Worm (Caenorhabditis elegans): ENCODE results near the gene Y38A10A.2.
"Not testable (repeated sequence)": the region's sequence is repeated elsewhere in the genome, so short reads cannot be mapped to it uniquely, and the experiment has no call there.

Gene Y38A10A.2

DNA sequence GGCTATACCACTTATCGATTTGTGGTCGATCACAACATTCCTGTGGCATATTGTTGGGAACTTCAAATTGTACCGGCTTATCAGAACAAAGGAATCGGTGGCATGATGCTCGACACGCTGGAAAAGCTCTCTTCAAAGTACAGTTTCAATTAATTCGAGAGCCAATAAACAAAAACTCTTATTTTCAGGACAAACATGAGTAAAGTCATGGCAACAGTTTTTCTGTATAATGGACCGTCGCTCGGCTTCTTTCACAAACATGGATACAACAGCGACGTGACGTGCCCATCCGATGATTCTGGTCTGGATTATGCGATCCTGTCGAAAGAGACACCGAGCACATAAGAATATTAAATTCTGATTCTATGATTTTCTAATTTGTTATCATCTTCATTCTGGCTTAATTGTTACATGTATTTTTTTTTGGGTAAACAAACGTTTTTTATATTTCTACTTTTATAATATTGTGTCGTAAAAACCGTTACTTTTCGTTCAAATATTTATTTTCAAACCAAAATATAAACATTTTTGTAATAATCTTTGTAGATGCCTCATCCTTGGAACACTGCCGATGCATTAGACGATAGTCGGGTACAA, 33.4 kb upstream of the Y38A10A.2 start, which contains the start of gene smut-1:
TSS of gene smut-1 (plus strand) at position 547 of the 597 bp plus-strand sequence.
- TF ChIP-seq tbx-7 (tag; optimal IDR thresholded peaks at IDR 0.05) (no peak), pha-2 (tag; optimal IDR thresholded peaks at IDR 0.05) (no peak), ceh-34 (tag; optimal IDR thresholded peaks at IDR 0.05) (no peak), fkh-10 (GFP tag; optimal IDR thresholded peaks at IDR 0.05) (no peak), fkh-6 (tag; optimal IDR thresholded peaks at IDR 0.05) (no peak), ztf-16 (tag; optimal IDR thresholded peaks at IDR 0.05) (no peak), unc-55 (GFP tag; optimal IDR thresholded peaks at IDR 0.05) (no peak)

DNA sequence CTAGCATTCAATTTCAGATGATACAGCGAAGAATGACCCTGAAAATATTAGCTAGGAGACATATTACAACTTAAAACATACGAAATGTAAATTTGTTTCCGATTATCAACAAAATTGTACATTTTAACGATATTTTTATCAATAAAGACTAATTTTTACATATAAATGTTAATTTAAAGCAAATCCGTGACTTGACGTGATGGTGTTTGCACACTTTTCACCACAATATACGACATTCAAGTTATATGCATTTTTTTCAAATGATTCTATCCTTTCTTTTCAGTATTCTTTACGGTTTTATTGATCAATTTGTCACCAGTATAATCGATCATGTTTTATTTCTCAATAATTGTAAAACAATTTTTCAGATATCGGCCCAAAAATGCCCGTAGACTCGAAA, 32.6 kb upstream of the Y38A10A.2 start, which contains the start of gene Y38A10A.7:
TSS of gene Y38A10A.7 (plus strand) at position 369 of the 400 bp plus-strand sequence.
- TF ChIP-seq unc-55 (GFP tag; optimal IDR thresholded peaks at IDR 0.05) (no peak), ceh-48 (tag; optimal IDR thresholded peaks at IDR 0.05) (no peak), pros-1 (tag; optimal IDR thresholded peaks at IDR 0.05) (no peak), T23F11.4 (GFP tag; optimal IDR thresholded peaks at IDR 0.05) (no peak), unc-86 (tag; optimal IDR thresholded peaks at IDR 0.05) (no peak), C38D4.7 (GFP tag; optimal IDR thresholded peaks at IDR 0.05) (no peak), hlh-8 (tag; optimal IDR thresholded peaks at IDR 0.05) (no peak), ceh-18 (tag; optimal IDR thresholded peaks at IDR 0.05) (no peak), fax-1 (tag; optimal IDR thresholded peaks at IDR 0.05) (no peak), tbx-2 (tag; optimal IDR thresholded peaks at IDR 0.05) (no peak), nfya-1 (tag; optimal IDR thresholded peaks at IDR 0.05) (no peak), nhr-232 (tag; optimal IDR thresholded peaks at IDR 0.05) (no peak), odd-2 (tag; optimal IDR thresholded peaks at IDR 0.05) (no peak), pat-9 (tag; optimal IDR thresholded peaks at IDR 0.05) (no peak), Y22D7AL.16 (tag; optimal IDR thresholded peaks at IDR 0.05) (no peak), ceh-14 (tag; optimal IDR thresholded peaks at IDR 0.05) (no peak), pqm-1 (tag; optimal IDR thresholded peaks at IDR 0.05) (no peak), npax-4 (tag; optimal IDR thresholded peaks at IDR 0.05) (no peak), elt-2 (tag; optimal IDR thresholded peaks at IDR 0.05) (no peak), ztf-16 (tag; optimal IDR thresholded peaks at IDR 0.05) (no peak)

DNA sequence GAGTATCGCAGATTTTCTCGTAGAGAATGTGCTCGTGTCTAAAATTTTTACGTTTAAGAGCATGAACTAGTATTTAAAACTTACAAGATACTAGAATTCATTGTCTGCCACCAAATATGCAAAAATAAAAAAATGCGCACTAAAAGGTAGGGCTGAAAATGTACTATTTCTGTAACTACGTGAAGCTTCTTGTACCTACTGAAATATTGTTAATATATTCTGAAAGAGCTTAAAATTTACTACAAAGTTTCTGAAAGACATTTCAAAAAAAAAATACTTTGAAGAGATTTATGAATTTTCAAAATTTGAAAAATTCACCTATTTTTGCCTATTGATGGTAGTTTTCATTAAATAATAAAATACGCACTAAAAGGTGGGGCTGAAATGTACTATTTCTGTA, 6.7 kb upstream of the Y38A10A.2 start, which contains the start of gene fbxa-214:
TSS of gene fbxa-214 (minus strand) at position 101 of the 400 bp plus-strand sequence.
- not testable (repeated sequence) for TF ChIP-seq madf-2, eyg-1, nhr-11 (tag; optimal IDR thresholded peaks at IDR 0.05)

DNA sequence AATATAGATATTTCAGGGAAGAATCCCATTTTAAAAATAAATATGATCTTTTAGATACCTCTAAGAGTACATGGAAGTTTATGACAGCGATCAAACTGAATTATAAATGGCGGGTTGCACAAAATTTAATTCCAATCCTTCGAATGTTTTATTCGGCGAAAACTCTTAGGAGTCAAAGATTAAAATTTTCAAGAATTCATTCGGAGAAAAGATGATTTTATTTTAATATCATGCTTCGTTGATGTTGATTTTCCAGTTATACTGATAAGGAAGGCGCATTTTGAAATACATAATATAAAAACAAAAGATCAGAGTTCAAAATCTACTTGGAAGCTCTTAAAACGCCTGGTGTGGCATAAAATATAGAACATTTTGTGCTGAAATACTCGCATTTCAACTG, 3.9 kb upstream of the Y38A10A.2 start, which contains the start of gene srh-10:
TSS of gene srh-10 (minus strand) at position 29 of the 400 bp plus-strand sequence.
- no peak for TF ChIP-seq ceh-2 (tag; optimal IDR thresholded peaks at IDR 0.05)

DNA sequence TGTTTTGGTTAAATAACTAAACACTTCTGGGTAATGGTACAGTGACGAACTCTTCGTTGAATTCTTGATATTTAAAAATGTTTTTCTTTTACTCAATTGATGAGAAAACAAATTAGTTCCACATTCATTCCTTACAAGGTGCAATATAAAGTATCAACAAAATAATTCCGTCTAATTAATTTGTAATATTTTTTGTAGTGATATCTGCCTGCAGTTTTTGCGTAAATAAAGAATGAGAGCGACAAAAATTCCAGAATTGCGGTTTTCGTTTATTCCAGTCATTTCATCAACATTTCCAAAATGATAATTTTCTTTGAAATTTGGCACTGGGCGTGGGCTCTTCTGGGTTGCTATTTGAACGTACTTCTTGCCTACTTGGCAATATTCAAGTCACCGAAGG, 7.9 kb downstream of the Y38A10A.2 start, which contains the start of gene srd-20:
TSS of gene srd-20 (plus strand) at position 301 of the 400 bp plus-strand sequence.
- no peak for TF ChIP-seq ceh-9 (tag; optimal IDR thresholded peaks at IDR 0.05)
- TF ChIP-seq hlh-8 (tag; optimal IDR thresholded peaks at IDR 0.05) = no peak
- no peak for TF ChIP-seq lim-6 (tag; optimal IDR thresholded peaks at IDR 0.05)
- no peak for TF ChIP-seq mec-3 (tag; optimal IDR thresholded peaks at IDR 0.05; ENCODE audit: borderline replicate concordance)
- TF ChIP-seq F13H6.1 (tag; optimal IDR thresholded peaks at IDR 0.05) = no peak
- no peak for TF ChIP-seq unc-55 (GFP tag; optimal IDR thresholded peaks at IDR 0.05)
- TF ChIP-seq ref-2 (tag; optimal IDR thresholded peaks at IDR 0.05) = no peak
- TF ChIP-seq unc-3 (GFP tag; conservative IDR thresholded peaks at IDR 0.05) = no peak
- TF ChIP-seq unc-3 (tag; optimal IDR thresholded peaks at IDR 0.05) = no peak
- no peak for TF ChIP-seq hlh-30 (tag; optimal IDR thresholded peaks at IDR 0.05; ENCODE audit: insufficient read depth)
- no peak for TF ChIP-seq pax-1 (tag; optimal IDR thresholded peaks at IDR 0.05)
- TF ChIP-seq ceh-24 (tag; optimal IDR thresholded peaks at IDR 0.05) = no peak
- TF ChIP-seq ceh-22 (tag; optimal IDR thresholded peaks at IDR 0.05) = no peak
- TF ChIP-seq ceh-34 (tag; optimal IDR thresholded peaks at IDR 0.05) = no peak
- TF ChIP-seq eyg-1 (tag; optimal IDR thresholded peaks at IDR 0.05) = no peak
- TF ChIP-seq ceh-19 (GFP tag; optimal IDR thresholded peaks at IDR 0.05) = no peak
- no peak for TF ChIP-seq madf-2 (tag; optimal IDR thresholded peaks at IDR 0.05)
- TF ChIP-seq unc-42 (tag; optimal IDR thresholded peaks at IDR 0.05) = no peak
- no peak for TF ChIP-seq fkh-6 (tag; optimal IDR thresholded peaks at IDR 0.05)
- TF ChIP-seq nhr-11 (tag; optimal IDR thresholded peaks at IDR 0.05) = no peak

All from whole organism, late embryonic.